Fruit fly (Drosophila melanogaster) whole organism, prepupa: ENCODE results near the gene Fbp1.

Experiments used
- CG10631 ChIP-seq: fragments of 200-800 bp; sonication (Bioruptor generic); optimal IDR thresholded peaks from 2 replicates; lab custom pipeline; 2016; ENCODE audit warnings: missing biosample characterization, missing genetic modification characterization
- CG10669 ChIP-seq: fragments of 200-800 bp; sonication (Bioruptor generic); optimal IDR thresholded peaks from 3 replicates; lab custom pipeline; 2018; ENCODE audit warnings: missing biosample characterization, mild to moderate bottlenecking, missing genetic modification characterization, moderate library complexity
- CG11902 ChIP-seq: fragments of 200-800 bp; sonication (Bioruptor generic); optimal IDR thresholded peaks from 3 replicates; lab custom pipeline; 2016; ENCODE audit warnings: missing biosample characterization, missing genetic modification characterization
- CG15336 ChIP-seq: fragments of 200-800 bp; sonication (Bioruptor generic); IDR thresholded peaks from 2 replicates; pipeline ENCODE4 v1.3.6; 2022; ENCODE audit warnings: missing biosample characterization, missing genetic modification characterization
- CG1621 ChIP-seq: fragments of 200-800 bp; sonication (Bioruptor generic); optimal IDR thresholded peaks from 3 replicates; lab custom pipeline; 2018; ENCODE audit warnings: missing biosample characterization, mild to moderate bottlenecking, missing genetic modification characterization
- CG3032 ChIP-seq: fragments of 200-800 bp; optimal IDR thresholded peaks from 2 replicates; lab custom pipeline; 2019; ENCODE audit warnings: missing biosample characterization, mild to moderate bottlenecking, missing genetic modification characterization, moderate library complexity
- CG31627 ChIP-seq: fragments of 200-800 bp; sonication (Bioruptor generic); optimal IDR thresholded peaks from 3 replicates; lab custom pipeline; 2016; ENCODE audit warnings: missing biosample characterization, missing genetic modification characterization
- CG32006 ChIP-seq: fragments of 200-800 bp; sonication (Bioruptor generic); optimal IDR thresholded peaks from 3 replicates; lab custom pipeline; 2017; ENCODE audit warnings: missing biosample characterization, mild to moderate bottlenecking, missing genetic modification characterization
- CG3919 ChIP-seq: fragments of 200-800 bp; sonication (Bioruptor generic); optimal IDR thresholded peaks from 3 replicates; lab custom pipeline; 2016; ENCODE audit warnings: missing biosample characterization, missing genetic modification characterization
- CG4318 ChIP-seq: fragments of 200-800 bp; sonication (Bioruptor generic); optimal IDR thresholded peaks from 3 replicates; lab custom pipeline; 2017; ENCODE audit warnings: missing biosample characterization, mild to moderate bottlenecking, missing genetic modification characterization
- CG6276 ChIP-seq: fragments of 200-800 bp; sonication (Bioruptor generic); optimal IDR thresholded peaks from 2 replicates; lab custom pipeline; 2017; ENCODE audit warnings: missing biosample characterization, mild to moderate bottlenecking, missing genetic modification characterization
- CG6792 ChIP-seq: fragments of 200-800 bp; sonication (Bioruptor generic); optimal IDR thresholded peaks from 3 replicates; lab custom pipeline; 2016; ENCODE audit warnings: missing biosample characterization, missing genetic modification characterization
- CG6854 ChIP-seq: fragments of 200-800 bp; sonication (Bioruptor generic); optimal IDR thresholded peaks from 2 replicates; lab custom pipeline; 2017; ENCODE audit warnings: missing biosample characterization, mild to moderate bottlenecking, missing genetic modification characterization
- CG8319 ChIP-seq: fragments of 200-800 bp; sonication (Bioruptor generic); optimal IDR thresholded peaks from 3 replicates; lab custom pipeline; 2016; ENCODE audit warnings: missing biosample characterization, missing genetic modification characterization
- CG8632 ChIP-seq: fragments of 200-800 bp; sonication (Bioruptor generic); optimal IDR thresholded peaks from 3 replicates; lab custom pipeline; 2016; ENCODE audit warnings: missing biosample characterization, missing genetic modification characterization
- CG9139 ChIP-seq: fragments of 200-800 bp; sonication (Bioruptor generic); optimal IDR thresholded peaks from 3 replicates; lab custom pipeline; 2017; ENCODE audit warnings: missing biosample characterization, mild to moderate bottlenecking, missing genetic modification characterization
- Eip75B ChIP-seq: fragments of 200-800 bp; sonication (Bioruptor generic); optimal IDR thresholded peaks from 3 replicates; lab custom pipeline; 2016; ENCODE audit warnings: missing biosample characterization, missing genetic modification characterization
- Eip78C ChIP-seq: fragments of 200-800 bp; sonication (Bioruptor generic); peaks from one replicate; lab custom pipeline; 2016; ENCODE audit warnings: missing biosample characterization, missing genetic modification characterization
- Eip93F ChIP-seq: fragments of 200-800 bp; sonication (Bioruptor generic); optimal IDR thresholded peaks from 2 replicates; lab custom pipeline; 2016; ENCODE audit warnings: missing biosample characterization, mild to moderate bottlenecking, missing genetic modification characterization
- Ets21C ChIP-seq: fragments of 200-800 bp; sonication (Bioruptor generic); optimal IDR thresholded peaks from 3 replicates; lab custom pipeline; 2016; ENCODE audit warnings: missing biosample characterization, missing genetic modification characterization
- Ets96B ChIP-seq: fragments of 200-800 bp; optimal IDR thresholded peaks from 2 replicates; lab custom pipeline; 2019; ENCODE audit warnings: missing biosample characterization, mild to moderate bottlenecking, missing genetic modification characterization, moderate library complexity
- Gug ChIP-seq: fragments of 200-800 bp; sonication (Bioruptor generic); IDR thresholded peaks from 2 replicates; pipeline ENCODE4 v1.3.6; 2022; ENCODE audit warnings: missing biosample characterization, missing genetic modification characterization
- Hr38 ChIP-seq: sonication (Bioruptor generic); optimal IDR thresholded peaks from 2 replicates; lab custom pipeline; 2016; ENCODE audit warnings: missing biosample characterization, missing genetic modification characterization
- Hr4 ChIP-seq: fragments of 200-800 bp; sonication (Bioruptor generic); optimal IDR thresholded peaks from 3 replicates; lab custom pipeline; 2016; ENCODE audit warnings: missing biosample characterization, missing genetic modification characterization
- Lpt ChIP-seq: fragments of 200-800 bp; sonication (Bioruptor generic); optimal IDR thresholded peaks from 3 replicates; lab custom pipeline; 2016; ENCODE audit warnings: missing biosample characterization, missing genetic modification characterization
- Met ChIP-seq: fragments of 200-800 bp; sonication (Bioruptor generic); optimal IDR thresholded peaks from 3 replicates; lab custom pipeline; 2016; ENCODE audit warnings: missing biosample characterization, missing genetic modification characterization
- Smox ChIP-seq: fragments of 200-800 bp; sonication (Bioruptor generic); optimal IDR thresholded peaks from 3 replicates; lab custom pipeline; 2016; ENCODE audit warnings: missing biosample characterization, missing genetic modification characterization
- Sox102F ChIP-seq: fragments of 200-800 bp; sonication (Bioruptor generic); optimal IDR thresholded peaks from 2 replicates; lab custom pipeline; 2016; ENCODE audit warnings: missing biosample characterization, mild to moderate bottlenecking, missing genetic modification characterization
- Sox14 ChIP-seq: fragments of 200-800 bp; sonication (Bioruptor generic); optimal IDR thresholded peaks from 3 replicates; lab custom pipeline; 2016; ENCODE audit warnings: missing biosample characterization, missing genetic modification characterization
- Sox15 ChIP-seq: fragments of 200-800 bp; sonication (Bioruptor generic); optimal IDR thresholded peaks from 3 replicates; lab custom pipeline; 2016; ENCODE audit warnings: missing biosample characterization, missing genetic modification characterization
- achi ChIP-seq: fragments of 200-800 bp; sonication (Bioruptor generic); optimal IDR thresholded peaks from 3 replicates; lab custom pipeline; 2016; ENCODE audit warnings: missing biosample characterization, missing genetic modification characterization
- acj6 ChIP-seq: fragments of 200-800 bp; sonication (Bioruptor generic); optimal IDR thresholded peaks from 3 replicates; lab custom pipeline; 2016; ENCODE audit warnings: missing biosample characterization, missing genetic modification characterization
- dac ChIP-seq: fragments of 200-800 bp; sonication (Bioruptor generic); optimal IDR thresholded peaks from 2 replicates; lab custom pipeline; 2017; ENCODE audit warnings: missing biosample characterization, mild to moderate bottlenecking, missing genetic modification characterization
- dsx ChIP-seq: fragments of 200-800 bp; optimal IDR thresholded peaks from 3 replicates; lab custom pipeline; 2019; ENCODE audit warnings: missing biosample characterization, mild to moderate bottlenecking, missing genetic modification characterization, moderate library complexity; ENCODE audit not compliant: poor library complexity, severe bottlenecking
- eg ChIP-seq: fragments of 200-800 bp; sonication (Bioruptor generic); IDR thresholded peaks from 3 replicates; pipeline ENCODE4 v1.3.6; 2022; ENCODE audit warnings: missing biosample characterization, missing genetic modification characterization
- esn ChIP-seq: fragments of 200-800 bp; sonication (Bioruptor generic); optimal IDR thresholded peaks from 2 replicates; lab custom pipeline; 2016; ENCODE audit warnings: missing biosample characterization, mild to moderate bottlenecking, missing genetic modification characterization, moderate library complexity
- fd59A ChIP-seq: fragments of 200-800 bp; sonication (Bioruptor generic); optimal IDR thresholded peaks from 2 replicates; lab custom pipeline; 2017; ENCODE audit warnings: missing biosample characterization, mild to moderate bottlenecking, missing genetic modification characterization, missing genetic modification reagents
- fd85E ChIP-seq: fragments of 200-800 bp; sonication (Bioruptor generic); optimal IDR thresholded peaks from 3 replicates; lab custom pipeline; 2016; ENCODE audit warnings: missing biosample characterization, missing genetic modification characterization
- fkh ChIP-seq: fragments of 200-800 bp; sonication (Bioruptor generic); optimal IDR thresholded peaks from 3 replicates; lab custom pipeline; 2017; ENCODE audit warnings: missing biosample characterization, mild to moderate bottlenecking, missing genetic modification characterization, moderate library complexity
- lz ChIP-seq: fragments of 200-800 bp; sonication (Bioruptor generic); optimal IDR thresholded peaks from 3 replicates; lab custom pipeline; 2016; ENCODE audit warnings: missing biosample characterization, missing genetic modification characterization
- net ChIP-seq: fragments of 200-800 bp; sonication (Bioruptor generic); optimal IDR thresholded peaks from 3 replicates; lab custom pipeline; 2016; ENCODE audit warnings: missing biosample characterization, missing genetic modification characterization
- pdm3 ChIP-seq: fragments of 200-800 bp; sonication (Bioruptor generic); optimal IDR thresholded peaks from 3 replicates; lab custom pipeline; 2016; ENCODE audit warnings: missing biosample characterization, missing genetic modification characterization
- spab ChIP-seq: fragments of 200-800 bp; sonication (Bioruptor generic); optimal IDR thresholded peaks from 2 replicates; lab custom pipeline; 2017; ENCODE audit warnings: missing biosample characterization, mild to moderate bottlenecking, missing genetic modification characterization, missing genetic modification reagents
- ss ChIP-seq, 2 experiments: fragments of 200-800 bp; sonication (Bioruptor generic); optimal IDR thresholded peaks; 2 replicates in 1 of 2; 3 replicates in 1 of 2; lab custom pipeline; 2017 to 2018; ENCODE audit warnings: mild to moderate bottlenecking in 2 of 2, missing biosample characterization in 2 of 2, missing genetic modification characterization in 2 of 2, moderate library complexity in 1 of 2
- topi ChIP-seq: fragments of 200-800 bp; sonication (Bioruptor generic); optimal IDR thresholded peaks from 3 replicates; lab custom pipeline; 2016; ENCODE audit warnings: missing biosample characterization, missing genetic modification characterization
- vri ChIP-seq: fragments of 200-800 bp; sonication (Bioruptor generic); optimal IDR thresholded peaks from 3 replicates; lab custom pipeline; 2016; ENCODE audit warnings: missing biosample characterization, mild to moderate bottlenecking, missing genetic modification characterization

Fbp1 gene

DNA sequence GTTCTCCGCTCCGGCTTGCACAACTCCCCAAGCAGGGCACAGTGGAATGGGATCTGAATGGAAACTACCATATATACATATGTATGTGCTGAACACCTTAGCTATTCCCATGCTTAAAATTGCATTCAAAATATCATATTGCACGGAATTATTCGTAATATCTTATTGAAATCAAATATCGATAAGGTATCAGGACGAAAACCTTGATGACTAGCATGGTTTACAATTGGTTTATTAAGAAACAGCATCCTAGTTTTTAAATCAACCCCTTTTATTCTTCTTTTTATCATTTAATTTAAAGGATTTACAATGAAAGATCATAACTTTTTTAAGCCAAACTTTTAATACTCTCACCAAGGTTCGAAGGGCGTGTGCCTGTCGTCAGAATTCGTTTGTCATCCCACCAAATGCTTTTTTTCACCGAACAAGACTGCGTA lies 42.6 kb downstream of the Fbp1 start (continued):
- peak; percentile 77 for TF ChIP-seq esn (GFP tag; lab: Kevin White, UChicago)
- TF ChIP-seq CG3919, result peak; percentile 56
- no peak for TF ChIP-seq CG1621 (tag; lab: Kevin White, UChicago)
- TF ChIP-seq Sox14, result peak; percentile 72
- no peak for TF ChIP-seq dac (GFP tag; lab: Kevin White, UChicago)
- no peak for TF ChIP-seq CG10669 (GFP tag; lab: Kevin White, UChicago)
- peak; percentile 74 for TF ChIP-seq Sox102F (GFP tag; lab: Kevin White, UChicago)
- TF ChIP-seq CG6276 (GFP tag; lab: Kevin White, UChicago), result no peak
- TF ChIP-seq CG6792 (GFP tag; lab: Kevin White, UChicago), result peak; percentile 53
- TF ChIP-seq Hr38 (GFP tag; lab: Kevin White, UChicago), result no peak
- peak in 1 of 2 experiments; percentile 10 for TF ChIP-seq ss (GFP tag; optimal IDR thresholded peaks at IDR 0.05; lab: Kevin White, UChicago)
- peak; percentile 42 for TF ChIP-seq Sox15 (GFP tag; lab: Kevin White, UChicago)
- no peak for TF ChIP-seq spab
- TF ChIP-seq fd85E, result no peak
- peak; percentile 52 for TF ChIP-seq pdm3 (GFP tag; lab: Kevin White, UChicago)
- no peak for TF ChIP-seq Gug (GFP tag; lab: Robert Waterston, UW)
- no peak for TF ChIP-seq fkh (GFP tag; lab: Kevin White, UChicago)
- TF ChIP-seq Met, result peak; percentile 76
- no peak for TF ChIP-seq Hr4 (GFP tag; lab: Kevin White, UChicago)
- peak; percentile 27 for TF ChIP-seq net (GFP tag; lab: Kevin White, UChicago)
- no peak for TF ChIP-seq CG15336 (GFP tag; lab: Robert Waterston, UW)
- TF ChIP-seq topi, result peak; percentile 67
- peak; percentile 69 for TF ChIP-seq lz
- TF ChIP-seq CG8319, result peak; percentile 15
- TF ChIP-seq vri (GFP tag; lab: Kevin White, UChicago), result peak; percentile 27
- TF ChIP-seq, all 60 proteins: peak for 35

DNA sequence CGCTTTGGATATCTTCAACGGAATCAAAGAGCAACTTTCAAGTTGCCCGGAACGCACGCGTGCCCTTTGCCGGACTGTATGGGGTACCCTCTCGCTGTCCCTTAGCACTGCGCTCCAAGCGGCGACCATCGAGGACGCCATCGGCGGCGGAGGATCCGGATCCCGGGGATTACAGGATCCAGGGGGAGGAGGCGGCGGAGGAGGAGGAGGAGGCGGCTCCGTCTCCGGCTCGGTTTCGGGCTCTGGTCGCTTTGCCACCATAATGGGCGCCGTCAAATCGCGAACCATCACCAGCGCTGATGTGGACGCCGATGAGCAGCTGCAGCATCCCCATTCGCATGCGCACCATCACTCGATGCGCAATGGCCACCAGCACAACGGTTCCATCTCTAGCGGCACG lies 44.0 kb downstream of the Fbp1 start:
- no peak for TF ChIP-seq CG31627 (GFP tag; lab: Kevin White, UChicago)
- no peak for TF ChIP-seq fkh (GFP tag; lab: Kevin White, UChicago)
- TF ChIP-seq Lpt (GFP tag; lab: Kevin White, UChicago), result no peak
- TF ChIP-seq ss (GFP tag; optimal IDR thresholded peaks at IDR 0.05; lab: Kevin White, UChicago), result no peak
- TF ChIP-seq Ets21C, result no peak
- TF ChIP-seq lz, result no peak

DNA sequence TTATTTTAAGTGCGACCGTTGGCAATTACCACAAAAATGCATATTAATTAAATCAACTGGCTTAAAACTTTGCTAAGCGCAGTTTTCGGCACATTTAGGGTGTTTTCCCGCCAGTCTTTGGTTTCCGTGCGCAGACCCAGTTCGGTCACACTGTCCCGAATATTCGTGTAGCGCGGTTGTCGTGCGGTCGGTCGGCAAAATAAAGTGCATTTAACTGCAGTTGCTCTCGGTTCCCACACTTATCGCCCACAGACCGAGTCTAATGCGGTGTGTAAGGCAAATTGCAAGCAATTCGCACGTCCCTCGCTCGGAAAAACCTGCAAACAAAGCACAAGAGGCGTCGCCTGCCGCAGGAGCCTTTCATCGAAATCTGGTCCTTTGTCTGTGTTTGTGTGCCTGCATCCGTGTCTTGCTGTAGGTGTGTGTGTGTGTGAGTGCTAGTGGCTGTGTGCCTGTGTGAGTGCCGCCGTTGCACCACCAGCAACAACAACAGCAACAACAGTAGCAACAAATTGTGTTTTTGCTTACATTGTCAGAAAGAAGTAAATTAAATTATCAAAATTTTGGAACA lies 44.7 kb downstream of the Fbp1 start, which contains the start of the genes CG13484 and Frl:
Gene CG13484, minus strand, starts transcription at position 7 of the 571 bp plus-strand sequence.
Gene Frl, plus strand, starts transcription at position 143 of the 571 bp plus-strand sequence.
- no peak for TF ChIP-seq CG6276 (GFP tag; lab: Kevin White, UChicago)
- TF ChIP-seq CG6854 (GFP tag; lab: Kevin White, UChicago), result peak; percentile 78
- peak; percentile 52 to 69 for TF ChIP-seq ss (GFP tag; optimal IDR thresholded peaks at IDR 0.05; lab: Kevin White, UChicago)
- TF ChIP-seq eg (GFP tag; lab: Robert Waterston, UW), result peak; percentile 44; the same call in 1 of the 3 replicates
- TF ChIP-seq CG11902 (GFP tag; lab: Kevin White, UChicago), result no peak
- peak; percentile 47 for TF ChIP-seq topi
- peak; percentile 40 for TF ChIP-seq esn (GFP tag; lab: Kevin White, UChicago)
- peak; percentile 37 for TF ChIP-seq Eip75B (GFP tag; lab: Kevin White, UChicago)
- no peak for TF ChIP-seq fd59A
- peak; percentile 10 for TF ChIP-seq CG32006
- no peak for TF ChIP-seq Hr38 (GFP tag; lab: Kevin White, UChicago)
- no peak for TF ChIP-seq CG4318 (GFP tag; lab: Kevin White, UChicago)
- TF ChIP-seq Eip93F (GFP tag; lab: Kevin White, UChicago), result no peak
- peak; percentile 48 for TF ChIP-seq CG9139
- TF ChIP-seq Sox102F (GFP tag; lab: Kevin White, UChicago), result no peak
- TF ChIP-seq Ets96B (tag; lab: Kevin White, UChicago), result peak; percentile 14
- TF ChIP-seq CG6792 (GFP tag; lab: Kevin White, UChicago), result peak; percentile 10
- no peak for TF ChIP-seq CG8632 (GFP tag; lab: Kevin White, UChicago)
- peak; percentile 45 for TF ChIP-seq CG3919
- TF ChIP-seq acj6 (GFP tag; lab: Kevin White, UChicago), result no peak
- no peak for TF ChIP-seq CG10631 (GFP tag; lab: Kevin White, UChicago)
- TF ChIP-seq achi (GFP tag; lab: Kevin White, UChicago), result no peak
- TF ChIP-seq Smox, result peak; percentile 6
- peak; percentile 90 for TF ChIP-seq Eip78C (GFP tag; lab: Kevin White, UChicago)
- peak; percentile 20 for TF ChIP-seq CG3032 (tag; lab: Kevin White, UChicago)
- no peak for TF ChIP-seq pdm3 (GFP tag; lab: Kevin White, UChicago)
- no peak for TF ChIP-seq Ets21C
- TF ChIP-seq lz, result peak; percentile 2
- TF ChIP-seq dsx (GFP tag; lab: Kevin White, UChicago), result peak; percentile 72
